Fruit fly (Drosophila melanogaster) whole organism, embryonic: ENCODE data around the gene Ptx1.

ENCODE experiments used
- Aef1 ChIP-seq: fragments of 200-800 bp; sonication (Bioruptor generic); IDR thresholded peaks from 3 replicates; pipeline ENCODE4 v1.3.6; 2022; ENCODE audit warnings: missing biosample characterization, missing genetic modification characterization
- B-H1 ChIP-seq: fragments of 200-800 bp; sonication (Bioruptor generic); IDR thresholded peaks from 3 replicates; pipeline ENCODE4 v1.3.6; 2022; ENCODE audit warnings: missing biosample characterization, missing genetic modification characterization
- CG10209 ChIP-seq: fragments of 200-800 bp; sonication (Bioruptor generic); optimal IDR thresholded peaks from 3 replicates; lab custom pipeline; 2017; ENCODE audit warnings: missing biosample characterization, mild to moderate bottlenecking, missing genetic modification characterization, missing genetic modification reagents
- CG10543 ChIP-seq: fragments of 200-800 bp; sonication (Bioruptor generic); optimal IDR thresholded peaks from 3 replicates; lab custom pipeline; 2017; ENCODE audit warnings: missing biosample characterization, mild to moderate bottlenecking, missing genetic modification characterization, moderate library complexity
- CG10654 ChIP-seq: fragments of 200-800 bp; sonication (Bioruptor generic); optimal IDR thresholded peaks from 2 replicates; lab custom pipeline; 2016; ENCODE audit warnings: missing biosample characterization, missing genetic modification characterization
- CG10959 ChIP-seq: fragments of 200-800 bp; sonication (Bioruptor generic); IDR thresholded peaks from 2 replicates; pipeline ENCODE4 v1.3.6; 2022; ENCODE audit warnings: missing biosample characterization, missing genetic modification characterization
- CG11093 ChIP-seq: fragments of 200-800 bp; sonication (Bioruptor generic); IDR thresholded peaks from 3 replicates; pipeline ENCODE4 v1.3.6; 2022; ENCODE audit warnings: missing biosample characterization, missing genetic modification characterization
- CG11723 ChIP-seq: fragments of 200-800 bp; sonication (Bioruptor generic); optimal IDR thresholded peaks from 2 replicates; lab custom pipeline; 2017; ENCODE audit warnings: missing biosample characterization, mild to moderate bottlenecking, missing genetic modification characterization
- CG15073 ChIP-seq: fragments of 200-800 bp; sonication (Bioruptor generic); optimal IDR thresholded peaks from 2 replicates; lab custom pipeline; 2016; ENCODE audit warnings: missing biosample characterization, missing genetic modification characterization
- CG1603 ChIP-seq: fragments of 200-800 bp; sonication (Bioruptor generic); optimal IDR thresholded peaks from 2 replicates; lab custom pipeline; 2019; ENCODE audit warnings: missing biosample characterization, mild to moderate bottlenecking, missing genetic modification characterization, moderate library complexity
- CG2202 ChIP-seq: fragments of 200-800 bp; sonication (Bioruptor generic); optimal IDR thresholded peaks from 2 replicates; lab custom pipeline; 2018; ENCODE audit warnings: missing biosample characterization, mild to moderate bottlenecking, missing genetic modification characterization
- CG2678 ChIP-seq: fragments of 200-800 bp; sonication (Bioruptor generic); optimal IDR thresholded peaks from 3 replicates; lab custom pipeline; 2019; ENCODE audit warnings: missing biosample characterization, mild to moderate bottlenecking, missing genetic modification characterization, moderate library complexity
- CG2712 ChIP-seq: fragments of 200-800 bp; optimal IDR thresholded peaks from 3 replicates; lab custom pipeline; 2019; ENCODE audit warnings: missing biosample characterization, mild to moderate bottlenecking, missing genetic modification characterization, moderate library complexity
- CG2875 ChIP-seq: fragments of 200-800 bp; sonication (Bioruptor generic); optimal IDR thresholded peaks from 2 replicates; lab custom pipeline; 2017; ENCODE audit warnings: missing biosample characterization, mild to moderate bottlenecking, missing genetic modification characterization, missing genetic modification reagents
- CG32532 ChIP-seq: fragments of 200-800 bp; sonication (Bioruptor generic); IDR thresholded peaks from 2 replicates; pipeline ENCODE4 v1.3.6; 2022; ENCODE audit warnings: missing biosample characterization, missing genetic modification characterization
- CG3281 ChIP-seq: fragments of 200-800 bp; sonication (Bioruptor generic); optimal IDR thresholded peaks from 3 replicates; lab custom pipeline; 2017; ENCODE audit warnings: missing biosample characterization, mild to moderate bottlenecking, missing genetic modification characterization
- CG3407 ChIP-seq: fragments of 200-800 bp; sonication (Bioruptor generic); optimal IDR thresholded peaks from 2 replicates; lab custom pipeline; 2018; ENCODE audit warnings: missing biosample characterization, mild to moderate bottlenecking, missing genetic modification characterization
- CG3726 ChIP-seq: fragments of 200-800 bp; sonication (Bioruptor generic); IDR thresholded peaks from 3 replicates; pipeline ENCODE4, ENCODE4 v1.3.6; 2022; ENCODE audit warnings: missing biosample characterization, missing genetic modification characterization
- CG3847 ChIP-seq: fragments of 200-800 bp; sonication (Bioruptor generic); IDR thresholded peaks from 2 replicates; pipeline ENCODE4 v1.3.6; 2022; ENCODE audit warnings: missing biosample characterization, missing genetic modification characterization
- CG4404 ChIP-seq: fragments of 200-800 bp; sonication (Bioruptor generic); IDR thresholded peaks from 2 replicates; pipeline ENCODE4 v1.3.6; 2022; ENCODE audit warnings: missing biosample characterization, missing genetic modification characterization
- CG7271 ChIP-seq: fragments of 200-800 bp; sonication (Bioruptor generic); optimal IDR thresholded peaks from 2 replicates; lab custom pipeline; 2018; ENCODE audit warnings: missing biosample characterization, mild to moderate bottlenecking, missing genetic modification characterization, moderate library complexity
- CG8290 ChIP-seq, 3 experiments: fragments of 200-800 bp; sonication (Bioruptor generic); optimal IDR thresholded peaks; 2 replicates each; lab custom pipeline; 2016 to 2019; ENCODE audit warnings: missing biosample characterization in 3 of 3, missing genetic modification characterization in 3 of 3, mild to moderate bottlenecking in 2 of 3, moderate library complexity in 1 of 3
- CkIIα-i1 ChIP-seq: fragments of 200-800 bp; sonication (Bioruptor generic); IDR thresholded peaks from 2 replicates; pipeline ENCODE4 v1.3.6; 2022; ENCODE audit warnings: missing biosample characterization, missing genetic modification characterization
- D19A ChIP-seq: fragments of 200-800 bp; optimal IDR thresholded peaks from 3 replicates; lab custom pipeline; 2019; ENCODE audit warnings: missing biosample characterization, mild to moderate bottlenecking, missing genetic modification characterization, moderate library complexity
- Dll ChIP-seq: fragments of 200-800 bp; sonication (Bioruptor generic); IDR thresholded peaks from 4 replicates; pipeline ENCODE4 v1.3.6; 2022; ENCODE audit warnings: missing biosample characterization, missing genetic modification characterization; ENCODE audit not compliant: partially characterized antibody
- Doc3 ChIP-seq: fragments of 200-800 bp; sonication (Bioruptor generic); IDR thresholded peaks from 3 replicates; pipeline ENCODE4 v1.3.6; 2022; ENCODE audit warnings: missing biosample characterization, missing genetic modification characterization; ENCODE audit not compliant: partially characterized antibody
- HHEX ChIP-seq: fragments of 200-800 bp; sonication (Bioruptor generic); optimal IDR thresholded peaks from 3 replicates; lab custom pipeline; 2017; ENCODE audit warnings: missing biosample characterization, mild to moderate bottlenecking, missing genetic modification characterization, missing genetic modification reagents
- HLH54F ChIP-seq: fragments of 200-800 bp; sonication (Bioruptor generic); optimal IDR thresholded peaks from 3 replicates; lab custom pipeline; 2016; ENCODE audit warnings: missing biosample characterization, missing genetic modification characterization
- Hmr ChIP-seq: fragments of 200-800 bp; sonication (Bioruptor generic); optimal IDR thresholded peaks from 3 replicates; lab custom pipeline; 2017; ENCODE audit warnings: mild to moderate bottlenecking, missing biosample characterization, missing genetic modification reagents, missing genetic modification characterization
- Hr39 ChIP-seq: fragments of >200 bp; optimal IDR thresholded peaks from 2 replicates; lab custom pipeline; 2017
- Jarid2 ChIP-seq: fragments of 200-800 bp; sonication (Bioruptor generic); optimal IDR thresholded peaks from 3 replicates; lab custom pipeline; 2017; ENCODE audit warnings: mild to moderate bottlenecking, missing biosample characterization, missing genetic modification reagents, missing genetic modification characterization
- Med ChIP-seq: fragments of 200-800 bp; sonication (Bioruptor generic); peaks from one replicate; lab custom pipeline; 2016; ENCODE audit warnings: missing biosample characterization, missing genetic modification characterization, mild to moderate bottlenecking, inconsistent platforms, moderate library complexity
- Nf-YB ChIP-seq: fragments of 200-800 bp; sonication (Bioruptor generic); optimal IDR thresholded peaks from 3 replicates; lab custom pipeline; 2019; ENCODE audit warnings: missing biosample characterization, mild to moderate bottlenecking, missing genetic modification characterization, moderate library complexity
- PHDP ChIP-seq: fragments of 200-800 bp; sonication (Bioruptor generic); optimal IDR thresholded peaks from 3 replicates; lab custom pipeline; 2018; ENCODE audit warnings: missing biosample characterization, mild to moderate bottlenecking, missing genetic modification characterization, moderate library complexity
- ap ChIP-seq: fragments of 200-800 bp; sonication (Bioruptor generic); IDR thresholded peaks from 2 replicates; pipeline ENCODE4 v1.3.6; 2022; ENCODE audit warnings: missing biosample characterization, missing genetic modification characterization
- ci ChIP-seq: fragments of 200-800 bp; sonication (Bioruptor generic); IDR thresholded peaks from 3 replicates; pipeline ENCODE4 v1.3.6; 2022; ENCODE audit warnings: missing biosample characterization, missing genetic modification characterization
- crol ChIP-seq: fragments of 200-800 bp; sonication (Bioruptor generic); IDR thresholded peaks from 2 replicates; pipeline ENCODE4 v1.3.6; 2022; ENCODE audit warnings: missing biosample characterization, missing genetic modification characterization
- fd64A ChIP-seq: fragments of 200-800 bp; sonication (Bioruptor generic); optimal IDR thresholded peaks from 3 replicates; lab custom pipeline; 2018; ENCODE audit warnings: missing biosample characterization, mild to moderate bottlenecking, missing genetic modification characterization
- hkb ChIP-seq, 2 experiments: fragments of 200-800 bp in 1 of 2; fragments of >200 bp in 1 of 2; sonication (Bioruptor generic) in 1 of 2; IDR thresholded peaks in 1 of 2; optimal IDR thresholded peaks in 1 of 2; 2 replicates each; pipeline versions ENCODE4 v1.3.6 to Lab custom; 2017 to 2022; ENCODE audit warnings: missing biosample characterization in 1 of 2, missing genetic modification characterization in 1 of 2
- lmd ChIP-seq: fragments of 200-800 bp; sonication (Bioruptor generic); IDR thresholded peaks from 2 replicates; pipeline ENCODE4 v1.3.6; 2022; ENCODE audit warnings: missing biosample characterization, missing genetic modification characterization
- mld ChIP-seq: fragments of 200-800 bp; sonication (Bioruptor generic); IDR thresholded peaks from 3 replicates; pipeline ENCODE4 v1.3.6; 2022; ENCODE audit warnings: missing biosample characterization, missing genetic modification characterization; ENCODE audit not compliant: partially characterized antibody
- onecut ChIP-seq: fragments of 200-800 bp; sonication (Bioruptor generic); IDR thresholded peaks from 2 replicates; pipeline ENCODE4 v1.3.6; 2022; ENCODE audit warnings: missing biosample characterization, missing genetic modification characterization
- ranshi ChIP-seq: fragments of 200-800 bp; sonication (Bioruptor generic); IDR thresholded peaks from 2 replicates; pipeline ENCODE4 v1.3.6; 2022; ENCODE audit warnings: missing biosample characterization, missing genetic modification characterization
- row ChIP-seq: fragments of 200-800 bp; sonication (Bioruptor generic); IDR thresholded peaks from 3 replicates; pipeline ENCODE4 v1.3.6; 2022; ENCODE audit warnings: missing biosample characterization, missing genetic modification characterization
- sd ChIP-seq: fragments of 200-800 bp; sonication (Bioruptor generic); optimal IDR thresholded peaks from 3 replicates; lab custom pipeline; 2018; ENCODE audit warnings: missing biosample characterization, mild to moderate bottlenecking, missing genetic modification characterization, moderate library complexity
- sens ChIP-seq: fragments of 200-800 bp; sonication (Bioruptor generic); peaks from one replicate; lab custom pipeline; 2016; ENCODE audit warnings: missing biosample characterization, missing genetic modification characterization
- stc ChIP-seq: fragments of 200-800 bp; sonication (Bioruptor generic); IDR thresholded peaks from 2 replicates; pipeline ENCODE4 v1.3.6; 2022; ENCODE audit warnings: missing biosample characterization, missing genetic modification characterization
- sug ChIP-seq: fragments of 200-800 bp; optimal IDR thresholded peaks from 2 replicates; lab custom pipeline; 2019; ENCODE audit warnings: missing biosample characterization, mild to moderate bottlenecking, missing genetic modification characterization, moderate library complexity

The Ptx1 gene

dm6 chr3R:30915235-30915634, 2.7 kb downstream of the Ptx1 start (continued):
- TF ChIP-seq Jarid2 (GFP tag; lab: Kevin White, UChicago) (peak; percentile 17), CG3281 (GFP tag; lab: Kevin White, UChicago) (peak; percentile 26), PHDP (tag; lab: Kevin White, UChicago) (peak; percentile 12), Doc3 (GFP tag; lab: Robert Waterston, UW) (no peak), Hmr (no peak), sug (tag; lab: Kevin White, UChicago) (peak; percentile 69), sens (peak; percentile 65), CG2678 (tag; lab: Kevin White, UChicago) (peak; percentile 25), CG11723 (GFP tag; lab: Kevin White, UChicago) (no peak), CG3726 (no peak), CG10209 (GFP tag; lab: Kevin White, UChicago) (no peak), sd (tag; lab: Kevin White, UChicago) (peak; percentile 23), Med (GFP tag; lab: Kevin White, UChicago) (peak; percentile 28), Aef1 (GFP tag; lab: Robert Waterston, UW) (peak; percentile 12; the same call in 1 of the 3 replicates), CG7271 (tag; lab: Kevin White, UChicago) (no peak), CG8290 (GFP tag; optimal IDR thresholded peaks at IDR 0.05; lab: Kevin White, UChicago) (no peak), CG8290 (tag; optimal IDR thresholded peaks at IDR 0.05; lab: Kevin White, UChicago) (peak in 1 of 2 experiments; percentile 27), CG10543 (GFP tag; lab: Kevin White, UChicago) (peak; percentile 36), ci (GFP tag; lab: Robert Waterston, UW) (0 out of 3 replicates have a peak, but pooled peaks have one; percentile 23), crol (GFP tag; lab: Robert Waterston, UW) (peak; percentile 98)
- TF ChIP-seq, all 482 proteins: peak for 20

- TF ChIP-seq Hr39 (lab: Kevin White, UChicago) (peak; percentile 55), CG3726 (0 out of 3 replicates have a peak, but pooled peaks have one; percentile 22), hkb (optimal IDR thresholded peaks at IDR 0.05; lab: Kevin White, UChicago) (no peak), hkb (GFP tag; IDR thresholded peaks at IDR 0.05; lab: Robert Waterston, UW) (no peak), B-H1 (GFP tag; lab: Robert Waterston, UW) (no peak), lmd (no peak), ap (GFP tag; lab: Robert Waterston, UW) (no peak), CG10959 (GFP tag; lab: Robert Waterston, UW) (no peak), CG4404 (GFP tag; lab: Robert Waterston, UW) (0 out of 2 replicates have a peak, but pooled peaks have one; percentile 10), CG11093 (GFP tag; lab: Robert Waterston, UW) (no peak), stc (GFP tag; lab: Robert Waterston, UW) (no peak), CG3847 (0 out of 2 replicates have a peak, but pooled peaks have one; percentile 4), CG10654 (no peak)
Observed at dm6 chr3R:30916024-30916423, 3.5 kb downstream of the Ptx1 start.

DNA sequence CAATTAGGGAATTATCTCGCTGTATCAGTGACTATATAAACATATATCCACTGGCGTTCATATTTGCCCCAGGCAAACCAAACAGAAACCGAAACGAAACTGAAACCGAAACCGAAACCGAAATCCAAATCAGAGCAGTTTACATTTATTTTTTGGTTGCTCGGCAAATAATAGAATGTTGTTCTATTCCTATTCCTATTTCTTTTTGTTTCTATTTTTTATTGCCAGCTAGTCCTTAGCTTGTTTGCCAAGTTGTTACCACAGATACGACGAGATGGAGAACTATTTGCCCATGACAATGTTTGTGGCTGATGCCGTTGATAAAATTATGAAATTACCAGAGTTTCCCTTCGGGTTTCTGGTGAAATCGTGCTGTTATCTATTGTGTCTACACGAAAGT, 6.3 kb downstream of the Ptx1 start:
- TF ChIP-seq row (GFP tag; lab: Robert Waterston, UW): no peak
- TF ChIP-seq ranshi (GFP tag; lab: Robert Waterston, UW): no peak
- TF ChIP-seq CG2202 (tag; lab: Kevin White, UChicago): peak; percentile 53
- TF ChIP-seq CG3407 (GFP tag; lab: Kevin White, UChicago): peak; percentile 13
- TF ChIP-seq fd64A (GFP tag; lab: Kevin White, UChicago): no peak
- peak; percentile 20 for TF ChIP-seq PHDP (tag; lab: Kevin White, UChicago)
- peak; percentile 38 for TF ChIP-seq CG1603 (tag; lab: Kevin White, UChicago)
- TF ChIP-seq Nf-YB: peak; percentile 19
- no peak for TF ChIP-seq D19A (tag; lab: Kevin White, UChicago)
- TF ChIP-seq CkIIα-i1: no peak
- peak; percentile 43 for TF ChIP-seq CG2712 (tag; lab: Kevin White, UChicago)
- no peak for TF ChIP-seq HLH54F (GFP tag; lab: Kevin White, UChicago)
- TF ChIP-seq sd (tag; lab: Kevin White, UChicago): no peak
- no peak for TF ChIP-seq CG32532 (GFP tag; lab: Robert Waterston, UW)
- no peak for TF ChIP-seq mld (GFP tag; lab: Robert Waterston, UW)
- TF ChIP-seq HHEX (GFP tag; lab: Kevin White, UChicago): peak; percentile 2
- TF ChIP-seq CG15073 (GFP tag; lab: Kevin White, UChicago): no peak
- TF ChIP-seq Dll (GFP tag; lab: Robert Waterston, UW): no peak
- TF ChIP-seq CG2875 (GFP tag; lab: Kevin White, UChicago): no peak
- no peak for TF ChIP-seq onecut (GFP tag; lab: Robert Waterston, UW)
